Worm (Caenorhabditis elegans) whole organism, L3 larva: ENCODE data around the gene T04B2.8.

Source experiments
- ZK546.5 ChIP-seq: sonication (generic microtip); optimal IDR thresholded peaks from 2 replicates; lab custom pipeline; 2017; ENCODE audit warnings: missing biosample characterization, missing genetic modification characterization
- ama-1 ChIP-seq: fragments of 150-350 bp; optimal IDR thresholded peaks from 2 replicates; lab custom pipeline; 2018
- ceh-16 ChIP-seq: sonication (generic microtip); optimal IDR thresholded peaks from 2 replicates; lab custom pipeline; 2017; ENCODE audit warnings: missing biosample characterization, missing genetic modification characterization
- ceh-9 ChIP-seq: sonication (generic microtip); optimal IDR thresholded peaks from 2 replicates; lab custom pipeline; 2018; ENCODE audit warnings: missing biosample characterization, missing genetic modification characterization
- egl-27 ChIP-seq: sonication (generic microtip); optimal IDR thresholded peaks from 4 replicates; lab custom pipeline; 2017; ENCODE audit warnings: missing biosample characterization, missing genetic modification reagents, missing genetic modification characterization
- elt-1 ChIP-seq: fragments of 150-350 bp; optimal IDR thresholded peaks from 2 replicates; lab custom pipeline; 2014; ENCODE audit warnings: missing biosample characterization, missing genetic modification characterization
- fkh-2 ChIP-seq: fragments of 150-350 bp; optimal IDR thresholded peaks from 2 replicates; lab custom pipeline; 2014; ENCODE audit warnings: missing biosample characterization, missing genetic modification reagents, missing genetic modification characterization
- lin-39 ChIP-seq: fragments of 150-350 bp; optimal IDR thresholded peaks from 2 replicates; lab custom pipeline; 2018; ENCODE audit warnings: missing biosample characterization, missing genetic modification reagents, missing genetic modification characterization
- nhr-12 ChIP-seq: fragments of 150-350 bp; optimal IDR thresholded peaks from 2 replicates; lab custom pipeline; 2014; ENCODE audit warnings: missing biosample characterization, missing genetic modification characterization
- nhr-237 ChIP-seq: fragments of 150-350 bp; optimal IDR thresholded peaks from 2 replicates; lab custom pipeline; 2014; ENCODE audit warnings: missing biosample characterization, missing genetic modification characterization
- pha-4 ChIP-seq: fragments of 150-350 bp; optimal IDR thresholded peaks from 2 replicates; lab custom pipeline; 2014; ENCODE audit warnings: missing biosample characterization, missing genetic modification reagents, missing genetic modification characterization
- unc-39 ChIP-seq: sonication (generic microtip); optimal IDR thresholded peaks from 4 replicates; lab custom pipeline; 2017; ENCODE audit warnings: missing biosample characterization, missing genetic modification characterization

- TF ChIP-seq elt-1 (tag; lab: Kevin White, UChicago) (no peak), ZK546.5 (tag; lab: Kevin White, UChicago) (no peak), ama-1 (lab: Kevin White, UChicago) (no peak), nhr-237 (tag; lab: Kevin White, UChicago) (no peak), pha-4 (tag; lab: Kevin White, UChicago) (no peak), nhr-12 (no peak), ceh-9 (no peak), fkh-2 (tag; lab: Kevin White, UChicago) (no peak), egl-27 (tag; lab: Kevin White, UChicago) (no peak), unc-39 (tag; lab: Kevin White, UChicago) (no peak), ceh-16 (tag; lab: Kevin White, UChicago) (no peak), lin-39 (tag; lab: Kevin White, UChicago) (peak; percentile 4)
Measured at ce11 chrIV:10062728-10063127, 11.7 kb upstream of the T04B2.8 start, which contains the start of gene ipla-7.
